Worm (Caenorhabditis elegans): ENCODE results near the gene F55E10.4.

Gene F55E10.4

DNA sequence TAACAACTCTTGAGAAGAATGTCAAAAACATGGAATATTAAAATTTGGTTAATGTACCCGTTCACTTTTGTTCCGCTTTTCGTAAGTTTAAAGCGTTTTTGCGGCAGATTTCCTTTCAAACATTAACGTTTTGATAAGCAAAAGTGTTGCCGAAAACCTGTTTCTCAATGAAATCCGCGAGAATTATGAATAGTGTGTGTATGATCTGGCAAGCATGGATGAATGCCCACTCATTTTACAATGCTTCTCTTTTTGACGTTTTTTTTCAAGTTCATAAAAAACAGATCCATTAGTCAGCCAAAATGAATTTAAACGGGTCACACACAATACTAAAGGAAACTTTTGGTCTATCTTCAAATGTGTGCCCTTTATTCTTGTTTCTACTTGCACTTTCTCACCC lies 43.7 kb downstream of the F55E10.4 start:
- TF ChIP-seq lin-11 (tag; optimal IDR thresholded peaks at IDR 0.05), result no peak
- no peak for TF ChIP-seq ceh-18 (tag; optimal IDR thresholded peaks at IDR 0.05)
- no peak for TF ChIP-seq nhr-232 (tag; optimal IDR thresholded peaks at IDR 0.05)
- TF ChIP-seq pha-4 (tag; optimal IDR thresholded peaks at IDR 0.05), result no peak
- TF ChIP-seq ceh-24 (tag; optimal IDR thresholded peaks at IDR 0.05), result no peak
- no peak for TF ChIP-seq fax-1 (tag; optimal IDR thresholded peaks at IDR 0.05)
- TF ChIP-seq ceh-48 (tag; optimal IDR thresholded peaks at IDR 0.05), result no peak
- no peak for TF ChIP-seq pros-1 (tag; optimal IDR thresholded peaks at IDR 0.05)
